Worm (Caenorhabditis elegans): ENCODE measurements around the gene F01F1.15.

DNA sequence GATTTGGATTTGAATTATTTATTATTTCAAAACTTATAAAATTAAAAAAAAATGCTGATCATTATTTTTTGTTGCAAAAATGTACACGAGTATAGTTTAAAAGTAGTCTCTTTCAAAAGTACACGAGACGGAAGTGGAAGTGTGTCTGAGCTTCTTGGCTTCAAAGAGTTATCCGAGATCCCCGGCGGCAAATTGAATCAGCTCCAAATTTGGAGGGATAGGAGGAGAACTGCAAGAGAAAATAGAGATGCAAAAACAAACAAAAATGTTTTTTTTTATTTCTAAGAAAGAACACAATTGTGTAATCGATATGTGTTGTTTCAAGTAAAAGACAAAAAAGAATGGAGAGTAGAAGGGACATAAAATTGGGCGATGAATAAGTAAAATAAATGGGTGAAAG, 33.2 kb upstream of the F01F1.15 start:
- TF ChIP-seq zag-1 (tag; optimal IDR thresholded peaks at IDR 0.05) (no peak), mdl-1 (tag; optimal IDR thresholded peaks at IDR 0.05) (no peak)

Data from whole organism, L4 larva.